Worm (Caenorhabditis elegans): ENCODE results near the gene F32D8.5.

F32D8.5 gene

DNA sequence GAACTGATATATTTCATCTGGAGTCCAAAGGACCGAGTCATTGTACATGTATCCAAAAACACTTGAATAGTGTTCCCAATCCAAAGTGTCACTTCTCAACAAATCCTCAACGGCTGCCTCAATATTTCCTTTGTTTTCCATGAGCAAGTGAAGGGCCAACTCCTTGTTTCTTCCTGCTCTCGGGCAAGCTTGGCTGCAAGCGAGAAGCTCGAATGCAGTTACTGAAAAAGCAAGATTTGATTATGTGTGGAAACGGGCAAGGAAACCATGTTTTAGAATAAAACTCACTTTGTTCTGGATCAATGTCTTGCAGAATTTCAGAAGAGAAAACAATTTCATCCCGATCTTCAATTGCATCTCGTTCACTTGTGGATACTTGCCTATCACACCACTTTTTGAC, 40.4 kb upstream of the F32D8.5 start:
- TF ChIP-seq nhr-12 (tag; optimal IDR thresholded peaks at IDR 0.05) (no peak), elt-3 (tag; optimal IDR thresholded peaks at IDR 0.05) (no peak)

DNA sequence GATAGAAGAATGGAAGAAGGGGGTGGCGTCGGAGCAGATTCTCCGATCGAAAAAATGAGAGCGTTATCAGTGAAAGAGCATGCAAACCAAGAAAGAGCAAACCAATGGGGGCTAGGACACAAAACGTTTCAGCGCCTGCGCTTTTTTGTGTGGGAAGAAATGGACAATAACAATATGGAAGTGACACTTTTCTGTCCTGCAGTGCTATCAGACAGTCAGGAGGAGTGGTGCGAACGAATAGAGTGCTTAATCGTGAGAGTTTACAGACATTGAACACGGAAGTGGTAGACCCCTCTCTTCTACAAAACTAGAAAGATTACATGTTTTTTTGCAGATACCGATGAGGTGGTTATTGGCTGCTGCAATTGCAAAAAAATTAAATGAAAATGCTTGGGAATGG, 39.2 kb upstream of the F32D8.5 start:
- TF ChIP-seq pha-4 (tag; optimal IDR thresholded peaks at IDR 0.05) (peak; percentile 26), jun-1 (tag; optimal IDR thresholded peaks at IDR 0.05) (peak; percentile 68), elt-2 (tag; optimal IDR thresholded peaks at IDR 0.05) (peak; percentile 91), ceh-9 (tag; optimal IDR thresholded peaks at IDR 0.05) (no peak), skn-1 (tag; optimal IDR thresholded peaks at IDR 0.05) (no peak), pqm-1 (tag; optimal IDR thresholded peaks at IDR 0.05) (peak; percentile 94), egl-27 (tag; optimal IDR thresholded peaks at IDR 0.05) (peak; percentile 35), nfya-1 (tag; optimal IDR thresholded peaks at IDR 0.05; ENCODE audit: insufficient read depth) (peak; percentile 1)

- TF ChIP-seq elt-2 (tag; optimal IDR thresholded peaks at IDR 0.05) (peak; percentile 42), ama-1 (optimal IDR thresholded peaks at IDR 0.05) (peak; percentile 47), ZK546.5 (tag; optimal IDR thresholded peaks at IDR 0.05) (no peak), snpc-4 (tag; optimal IDR thresholded peaks at IDR 0.05) (no peak), nhr-12 (tag; optimal IDR thresholded peaks at IDR 0.05) (no peak), lin-39 (tag; optimal IDR thresholded peaks at IDR 0.05) (peak; percentile 49), nhr-11 (tag; optimal IDR thresholded peaks at IDR 0.05) (peak; percentile 64), fkh-10 (GFP tag; optimal IDR thresholded peaks at IDR 0.05) (peak; percentile 23), jun-1 (tag; optimal IDR thresholded peaks at IDR 0.05) (peak; percentile 10), elt-1 (tag; optimal IDR thresholded peaks at IDR 0.05) (no peak), nhr-76 (tag; optimal IDR thresholded peaks at IDR 0.05) (no peak), ceh-82 (tag; optimal IDR thresholded peaks at IDR 0.05) (no peak), nhr-25 (tag; optimal IDR thresholded peaks at IDR 0.05) (peak; percentile 10), pqm-1 (tag; optimal IDR thresholded peaks at IDR 0.05) (peak; percentile 58), nhr-77 (tag; optimal IDR thresholded peaks at IDR 0.05) (no peak), nfya-1 (tag; optimal IDR thresholded peaks at IDR 0.05; ENCODE audit: insufficient read depth) (peak; percentile 15), pha-4 (tag; optimal IDR thresholded peaks at IDR 0.05) (peak; percentile 78), mml-1 (tag; optimal IDR thresholded peaks at IDR 0.05) (no peak), nhr-23 (tag; optimal IDR thresholded peaks at IDR 0.05) (no peak)
Measured at ce11 chrV:10856901-10857637, 37.5 kb upstream of the F32D8.5 start.

- TF ChIP-seq daf-12 (tag; optimal IDR thresholded peaks at IDR 0.05) (no peak), elt-1 (tag; optimal IDR thresholded peaks at IDR 0.05) (no peak), egl-5 (tag; optimal IDR thresholded peaks at IDR 0.05) (peak; percentile 88), jun-1 (tag; optimal IDR thresholded peaks at IDR 0.05) (peak; percentile 31), unc-39 (tag; optimal IDR thresholded peaks at IDR 0.05) (no peak), ceh-82 (tag; optimal IDR thresholded peaks at IDR 0.05) (no peak), nhr-76 (tag; optimal IDR thresholded peaks at IDR 0.05) (no peak), nfya-1 (tag; optimal IDR thresholded peaks at IDR 0.05; ENCODE audit: insufficient read depth) (peak; percentile 85), hmg-11 (tag; optimal IDR thresholded peaks at IDR 0.05) (peak; percentile 69), fkh-2 (tag; optimal IDR thresholded peaks at IDR 0.05) (no peak), lin-15B (tag; optimal IDR thresholded peaks at IDR 0.05) (no peak), lin-39 (tag; optimal IDR thresholded peaks at IDR 0.05) (peak; percentile 87), ama-1 (optimal IDR thresholded peaks at IDR 0.05) (peak; percentile 52), nhr-237 (tag; optimal IDR thresholded peaks at IDR 0.05) (no peak), nhr-43 (tag; optimal IDR thresholded peaks at IDR 0.05; ENCODE audit: poor library complexity, severe bottlenecking) (peak; percentile 65), nhr-23 (tag; optimal IDR thresholded peaks at IDR 0.05) (peak; percentile 56), eor-1 (tag; optimal IDR thresholded peaks at IDR 0.05) (no peak), R02D3.7 (tag; optimal IDR thresholded peaks at IDR 0.05) (no peak), mml-1 (tag; optimal IDR thresholded peaks at IDR 0.05) (no peak), fos-1 (tag; optimal IDR thresholded peaks at IDR 0.05) (no peak), sea-2 (GFP tag; optimal IDR thresholded peaks at IDR 0.05) (no peak), ZK546.5 (tag; optimal IDR thresholded peaks at IDR 0.05) (no peak), ceh-16 (tag; optimal IDR thresholded peaks at IDR 0.05) (no peak), aly-2 (tag; optimal IDR thresholded peaks at IDR 0.05) (no peak), elt-3 (tag; optimal IDR thresholded peaks at IDR 0.05) (no peak), egl-27 (tag; optimal IDR thresholded peaks at IDR 0.05) (peak; percentile 62), snpc-4 (tag; optimal IDR thresholded peaks at IDR 0.05) (peak; percentile 2), ztf-11 (tag; optimal IDR thresholded peaks at IDR 0.05) (no peak), nhr-28 (tag; optimal IDR thresholded peaks at IDR 0.05) (no peak), lsy-12 (tag; optimal IDR thresholded peaks at IDR 0.05) (peak; percentile 59), pqm-1 (tag; optimal IDR thresholded peaks at IDR 0.05) (no peak), tbx-2 (tag; optimal IDR thresholded peaks at IDR 0.05) (peak; percentile 77), nhr-12 (tag; optimal IDR thresholded peaks at IDR 0.05) (no peak), ceh-28 (tag; optimal IDR thresholded peaks at IDR 0.05) (peak; percentile 52), pha-4 (tag; optimal IDR thresholded peaks at IDR 0.05) (peak; percentile 59), fkh-10 (GFP tag; optimal IDR thresholded peaks at IDR 0.05) (peak; percentile 59), skn-1 (tag; optimal IDR thresholded peaks at IDR 0.05) (peak; percentile 19), ceh-9 (tag; optimal IDR thresholded peaks at IDR 0.05) (no peak), elt-2 (tag; optimal IDR thresholded peaks at IDR 0.05) (peak; percentile 36), ztf-4 (tag; optimal IDR thresholded peaks at IDR 0.05) (peak; percentile 35)
Measured at ce11 chrV:10858340-10858739, 36.3 kb upstream of the F32D8.5 start.

Measured in whole organism, L3 larva.